Fruit fly (Drosophila melanogaster): Measurements from ENCODE around the gene CG6983.

dm6 chr3L:8449202-8449799 is at the start of gene CG6983:
- TF ChIP-seq Dll (optimal IDR thresholded peaks at IDR 0.05), result no peak
- TF ChIP-seq CG8478 (optimal IDR thresholded peaks at IDR 0.05), result no peak
- TF ChIP-seq psq (optimal IDR thresholded peaks at IDR 0.05), result no peak
